Worm (Caenorhabditis elegans) whole organism, early embryonic: ENCODE results near the gene lbp-2.

Experiments used
- F13C5.2 ChIP-seq: sonication (generic microtip); optimal IDR thresholded peaks from 2 replicates; lab custom pipeline; 2017; ENCODE audit warnings: mild to moderate bottlenecking, missing genetic modification characterization, inconsistent platforms, missing compliant biosample characterization
- ama-1 ChIP-seq: fragments of 150-350 bp; optimal IDR thresholded peaks from 2 replicates; lab custom pipeline; 2014
- ceh-36 ChIP-seq: sonication (generic microtip); optimal IDR thresholded peaks from 2 replicates; lab custom pipeline; 2016; ENCODE audit warnings: missing genetic modification characterization, inconsistent platforms, missing compliant biosample characterization
- ets-7 ChIP-seq: sonication (generic microtip); optimal IDR thresholded peaks from 2 replicates; lab custom pipeline; 2016; ENCODE audit warnings: missing genotype, missing genetic modification characterization, missing compliant biosample characterization
- flt-1 ChIP-seq: fragments of 200-800 bp; sonication (Bioruptor generic); IDR thresholded peaks from 2 replicates; pipeline ENCODE4 v1.3.6; 2022; ENCODE audit warnings: missing genetic modification characterization, missing compliant biosample characterization
- scrt-1 ChIP-seq: fragments of 200-800 bp; sonication (Bioruptor generic); IDR thresholded peaks from 2 replicates; pipeline ENCODE4 v1.3.6; 2022; ENCODE audit warnings: missing genetic modification characterization, missing compliant biosample characterization
- tbx-37 ChIP-seq: fragments of 200-800 bp; sonication (Bioruptor generic); conservative IDR thresholded peaks from 2 replicates; pipeline ENCODE4 v1.3.6; 2022; ENCODE audit warnings: missing genetic modification reagents, missing genetic modification characterization, missing compliant biosample characterization

DNA sequence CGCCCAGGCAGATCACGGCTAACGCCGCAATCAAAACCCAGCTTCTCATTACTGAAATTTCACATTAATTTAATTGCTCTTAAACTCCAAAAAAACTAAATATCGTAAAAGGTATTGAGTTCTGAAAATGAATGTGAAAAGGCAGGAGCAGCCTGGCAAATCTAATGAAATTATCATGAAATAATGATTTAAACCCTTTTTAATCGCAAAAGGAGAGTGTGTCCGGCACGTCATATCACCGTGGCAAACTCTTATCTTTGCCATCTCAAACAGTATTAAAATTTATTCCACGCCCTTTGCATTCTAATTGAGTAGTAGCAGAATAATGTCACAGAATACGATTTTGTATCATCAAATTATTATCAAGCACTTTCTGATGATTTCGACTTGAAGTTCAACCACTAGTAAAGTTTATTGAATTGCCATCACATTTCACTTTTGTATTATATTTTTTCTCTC is 25.0 kb upstream of the lbp-2 start, which contains the start of gene F28B4.3:
- TF ChIP-seq ama-1 (lab: Kevin White, UChicago) (no peak), ets-7 (tag; lab: Kevin White, UChicago) (no peak), scrt-1 (no peak), flt-1 (no peak), F13C5.2 (tag; lab: Kevin White, UChicago) (no peak), ceh-36 (no peak), tbx-37 (no peak)
